Worm (Caenorhabditis elegans) whole organism, L3 larva: ENCODE data around the gene mrps-33.
A peak's percentile ranks its signal among the peaks of the same experiment; 100 is the strongest.

Experiments
- R02D3.7 ChIP-seq: fragments of 150-350 bp; optimal IDR thresholded peaks from 2 replicates; lab custom pipeline; 2014; ENCODE audit warnings: missing biosample characterization, missing genetic modification characterization
- ZK546.5 ChIP-seq: sonication (generic microtip); optimal IDR thresholded peaks from 2 replicates; lab custom pipeline; 2017; ENCODE audit warnings: missing biosample characterization, missing genetic modification characterization
- aly-2 ChIP-seq: fragments of 150-350 bp; optimal IDR thresholded peaks from 2 replicates; lab custom pipeline; 2014; ENCODE audit warnings: missing biosample characterization, missing genetic modification characterization
- ama-1 ChIP-seq: fragments of 150-350 bp; optimal IDR thresholded peaks from 2 replicates; lab custom pipeline; 2018
- ceh-16 ChIP-seq: sonication (generic microtip); optimal IDR thresholded peaks from 2 replicates; lab custom pipeline; 2017; ENCODE audit warnings: missing biosample characterization, missing genetic modification characterization
- ceh-28 ChIP-seq: fragments of 150-350 bp; optimal IDR thresholded peaks from 2 replicates; lab custom pipeline; 2014; ENCODE audit warnings: missing biosample characterization, missing genetic modification reagents, missing genetic modification characterization
- ceh-82 ChIP-seq: fragments of 150-350 bp; optimal IDR thresholded peaks from 2 replicates; lab custom pipeline; 2014; ENCODE audit warnings: missing biosample characterization, missing genetic modification characterization
- ceh-9 ChIP-seq: sonication (generic microtip); optimal IDR thresholded peaks from 2 replicates; lab custom pipeline; 2018; ENCODE audit warnings: missing biosample characterization, missing genetic modification characterization
- daf-12 ChIP-seq: fragments of 150-350 bp; optimal IDR thresholded peaks from 2 replicates; lab custom pipeline; 2014; ENCODE audit warnings: missing biosample characterization, missing genetic modification reagents, missing genetic modification characterization
- egl-5 ChIP-seq: fragments of 150-350 bp; optimal IDR thresholded peaks from 2 replicates; lab custom pipeline; 2017; ENCODE audit warnings: missing biosample characterization, missing genetic modification reagents, missing genetic modification characterization, inconsistent platforms
- elt-1 ChIP-seq: fragments of 150-350 bp; optimal IDR thresholded peaks from 2 replicates; lab custom pipeline; 2014; ENCODE audit warnings: missing biosample characterization, missing genetic modification characterization
- elt-2 ChIP-seq: sonication (generic microtip); optimal IDR thresholded peaks from 2 replicates; lab custom pipeline; 2016; ENCODE audit warnings: missing genetic modification reagents, mild to moderate bottlenecking, missing genetic modification characterization, missing compliant biosample characterization
- eor-1 ChIP-seq, 2 experiments: fragments of 150-350 bp; optimal IDR thresholded peaks; 2 replicates each; lab custom pipeline; 2014 to 2018; ENCODE audit warnings: missing biosample characterization in 2 of 2, missing genetic modification characterization in 2 of 2
- fkh-10 ChIP-seq: sonication (generic microtip); optimal IDR thresholded peaks from 2 replicates; lab custom pipeline; 2017; ENCODE audit warnings: missing biosample characterization, missing genetic modification reagents, missing genetic modification characterization
- fkh-2 ChIP-seq: fragments of 150-350 bp; optimal IDR thresholded peaks from 2 replicates; lab custom pipeline; 2014; ENCODE audit warnings: missing biosample characterization, missing genetic modification reagents, missing genetic modification characterization
- hmg-11 ChIP-seq: sonication (generic microtip); optimal IDR thresholded peaks from 2 replicates; lab custom pipeline; 2016; ENCODE audit warnings: missing genetic modification characterization, missing compliant biosample characterization
- jun-1 ChIP-seq: fragments of 150-350 bp; optimal IDR thresholded peaks from 2 replicates; lab custom pipeline; 2014; ENCODE audit warnings: missing biosample characterization, missing genetic modification reagents, missing genetic modification characterization
- lsy-12 ChIP-seq: sonication (generic microtip); optimal IDR thresholded peaks from 2 replicates; lab custom pipeline; 2016; ENCODE audit warnings: mild to moderate bottlenecking, missing genetic modification characterization, missing compliant biosample characterization
- nfya-1 ChIP-seq: sonication (generic microtip); optimal IDR thresholded peaks from 2 replicates; lab custom pipeline; 2017; ENCODE audit warnings: missing genetic modification characterization, mild to moderate bottlenecking, missing compliant biosample characterization, antibody characterized with exemption, moderate library complexity; ENCODE audit not compliant: insufficient read depth
- nhr-12 ChIP-seq: fragments of 150-350 bp; optimal IDR thresholded peaks from 2 replicates; lab custom pipeline; 2014; ENCODE audit warnings: missing biosample characterization, missing genetic modification characterization
- nhr-23 ChIP-seq: fragments of 150-350 bp; optimal IDR thresholded peaks from 2 replicates; lab custom pipeline; 2014; ENCODE audit warnings: missing biosample characterization, missing genetic modification reagents, missing genetic modification characterization
- nhr-237 ChIP-seq: fragments of 150-350 bp; optimal IDR thresholded peaks from 2 replicates; lab custom pipeline; 2014; ENCODE audit warnings: missing biosample characterization, missing genetic modification characterization
- nhr-43 ChIP-seq: sonication (generic microtip); optimal IDR thresholded peaks from 2 replicates; lab custom pipeline; 2016; ENCODE audit warnings: mild to moderate bottlenecking, missing genetic modification characterization, missing compliant biosample characterization; ENCODE audit not compliant: poor library complexity, severe bottlenecking
- nhr-67 ChIP-seq: fragments of 150-350 bp; optimal IDR thresholded peaks from 2 replicates; lab custom pipeline; 2014; ENCODE audit warnings: missing biosample characterization, missing genetic modification characterization
- nhr-76 ChIP-seq: fragments of 150-350 bp; sonication (generic microtip); optimal IDR thresholded peaks from 5 replicates; lab custom pipeline; 2014; ENCODE audit warnings: missing biosample characterization, missing genetic modification characterization
- nhr-77 ChIP-seq: fragments of 150-350 bp; optimal IDR thresholded peaks from 2 replicates; lab custom pipeline; 2014; ENCODE audit warnings: missing biosample characterization, missing genetic modification characterization
- pha-4 ChIP-seq: fragments of 150-350 bp; optimal IDR thresholded peaks from 2 replicates; lab custom pipeline; 2014; ENCODE audit warnings: missing biosample characterization, missing genetic modification reagents, missing genetic modification characterization
- pqm-1 ChIP-seq: fragments of 150-350 bp; optimal IDR thresholded peaks from 2 replicates; lab custom pipeline; 2017; ENCODE audit warnings: missing biosample characterization, missing genetic modification characterization, inconsistent platforms
- tbx-2 ChIP-seq: sonication (generic microtip); optimal IDR thresholded peaks from 2 replicates; lab custom pipeline; 2016; ENCODE audit warnings: mild to moderate bottlenecking, missing genetic modification characterization, missing compliant biosample characterization
- unc-39 ChIP-seq: sonication (generic microtip); optimal IDR thresholded peaks from 4 replicates; lab custom pipeline; 2017; ENCODE audit warnings: missing biosample characterization, missing genetic modification characterization

mrps-33 gene

DNA sequence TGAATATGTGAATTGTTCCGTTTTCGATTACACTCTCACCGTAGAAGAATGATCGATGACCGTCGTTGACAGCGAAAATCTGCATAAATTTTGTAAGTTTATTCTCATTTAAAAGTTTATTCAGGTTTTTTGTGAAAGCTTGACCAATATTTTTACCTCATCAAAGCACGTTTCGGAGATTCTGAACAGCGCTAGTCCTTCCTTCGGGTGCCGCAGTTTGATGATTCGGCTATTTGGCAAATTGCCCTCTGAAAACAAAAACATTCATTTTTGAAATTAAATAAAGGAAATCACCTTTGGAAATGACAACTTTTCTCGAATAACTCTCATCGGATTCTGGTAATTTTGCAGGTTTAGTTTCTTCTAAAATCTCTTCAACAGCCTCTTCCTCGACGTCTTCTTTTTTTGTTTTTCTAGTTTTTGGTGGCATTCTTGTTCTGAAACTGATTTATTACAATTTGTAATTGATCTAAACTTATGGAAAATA, 1.2 kb upstream of the mrps-33 start, which contains the start of gene F21D5.6:
Gene F21D5.6 (minus strand): TSS at position 437 of the 487 bp plus-strand sequence.
- TF ChIP-seq R02D3.7 (tag; lab: Kevin White, UChicago) = no peak
- TF ChIP-seq ama-1 (lab: Kevin White, UChicago) = peak; percentile 0
- peak; percentile 25 for TF ChIP-seq nhr-43 (tag; lab: Kevin White, UChicago)
- TF ChIP-seq hmg-11 (tag; lab: Kevin White, UChicago) = no peak
- no peak for TF ChIP-seq pha-4

DNA sequence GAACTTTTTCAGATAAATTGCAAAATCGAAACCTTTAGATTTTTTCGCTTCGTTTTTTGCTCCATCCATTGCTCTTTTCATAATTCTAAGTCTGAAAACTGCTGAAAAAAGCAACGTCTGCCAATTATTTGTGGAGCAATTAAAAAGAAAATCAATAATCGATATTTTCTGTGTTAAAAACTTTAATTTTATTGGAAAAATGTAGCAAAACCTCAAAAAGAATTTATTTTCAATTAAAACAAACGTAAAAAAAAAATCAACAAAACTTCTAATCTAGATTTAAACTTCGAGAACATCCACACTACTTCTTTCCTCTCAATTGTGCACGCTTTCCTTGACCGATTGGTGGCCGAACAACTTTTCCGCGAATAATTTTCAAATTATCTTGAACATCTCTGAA, 532 bp downstream of the mrps-33 start, which contains the start of gene F21D5.5:
Gene F21D5.5 (minus strand): TSS at position 101 of the 400 bp plus-strand sequence.
- no peak for TF ChIP-seq pha-4
- TF ChIP-seq fkh-10 = no peak
- TF ChIP-seq ceh-82 = no peak
- TF ChIP-seq ceh-28 (tag; lab: Kevin White, UChicago) = no peak
- no peak for TF ChIP-seq eor-1 (tag; optimal IDR thresholded peaks at IDR 0.05; lab: Kevin White, UChicago)
- no peak for TF ChIP-seq egl-5 (tag; lab: Kevin White, UChicago)
- no peak for TF ChIP-seq daf-12 (tag; lab: Kevin White, UChicago)
- TF ChIP-seq jun-1 (tag; lab: Kevin White, UChicago) = no peak
- no peak for TF ChIP-seq fkh-2
- no peak for TF ChIP-seq nhr-76 (tag; lab: Kevin White, UChicago)

DNA sequence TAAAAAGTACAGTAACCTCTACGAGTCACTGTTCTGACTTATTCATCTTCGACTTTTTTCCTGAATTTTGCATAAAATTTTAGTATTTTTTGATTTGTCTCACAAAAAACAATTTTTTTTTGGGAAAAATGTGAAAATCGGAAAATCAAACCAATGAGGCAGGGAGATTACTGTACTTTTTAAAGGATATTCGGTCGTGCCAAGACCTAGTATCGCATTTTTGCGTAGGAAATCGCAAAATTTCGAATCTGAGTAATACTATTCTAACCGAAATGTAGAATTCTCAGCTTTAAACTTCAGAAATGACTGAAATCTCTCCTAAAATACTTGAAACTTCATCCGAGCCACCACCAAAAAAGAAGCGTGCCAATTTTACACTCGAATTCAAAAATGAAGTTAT, 2.0 kb downstream of the mrps-33 start, which contains the start of gene F21D5.4:
Gene F21D5.4 (plus strand): TSS at position 301 of the 400 bp plus-strand sequence.
- no peak for TF ChIP-seq pqm-1 (tag; lab: Kevin White, UChicago)
- TF ChIP-seq, all 47 proteins: peak for 0

DNA sequence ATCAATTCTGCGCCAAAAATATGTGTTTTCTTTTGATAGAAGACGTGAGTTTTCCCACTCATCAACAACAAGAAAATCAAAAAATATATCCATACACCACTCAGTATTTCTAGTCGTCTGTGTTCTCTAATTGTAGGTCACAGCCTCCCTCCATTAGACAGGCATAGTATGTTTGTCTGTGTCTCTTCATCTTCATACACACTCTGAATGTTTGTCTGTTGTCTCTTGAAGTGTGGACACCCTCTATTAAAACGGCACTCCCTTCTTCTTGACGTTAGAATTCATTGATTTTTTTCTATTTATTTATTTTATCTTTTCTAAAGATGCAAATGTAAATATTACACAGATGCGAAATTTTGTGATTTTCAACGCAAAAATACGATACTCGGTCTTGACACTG, 2.5 kb downstream of the mrps-33 start:
- TF ChIP-seq nfya-1 (tag; lab: Kevin White, UChicago) (peak; percentile 35), nhr-23 (tag; lab: Kevin White, UChicago) (peak; percentile 52), pha-4 (peak; percentile 51), ceh-9 (no peak), unc-39 (tag; lab: Kevin White, UChicago) (no peak)

DNA sequence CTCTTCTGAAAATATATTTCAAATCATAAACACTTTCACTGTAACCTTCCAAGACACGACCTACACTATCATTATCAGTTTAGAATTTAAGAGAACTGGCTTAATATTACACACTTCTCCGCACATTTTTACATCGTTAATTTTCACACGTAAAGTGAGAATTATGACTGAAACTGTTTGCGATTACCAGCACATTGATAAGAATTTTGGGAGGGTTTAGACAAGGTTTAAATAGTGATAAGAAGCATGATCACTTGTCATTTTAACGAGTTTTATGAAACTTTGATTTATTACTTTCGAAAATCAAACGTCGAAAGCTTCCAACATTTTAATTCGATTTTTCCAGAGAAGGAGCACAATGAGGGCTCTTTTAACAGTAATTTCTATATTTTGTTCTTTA, 9.4 kb downstream of the mrps-33 start, which contains the start of gene F21D5.3:
Gene F21D5.3 (plus strand): TSS at position 347 of the 400 bp plus-strand sequence.
- TF ChIP-seq pha-4 (peak; percentile 6), R02D3.7 (tag; lab: Kevin White, UChicago) (no peak), pqm-1 (tag; lab: Kevin White, UChicago) (peak; percentile 96), tbx-2 (tag; lab: Kevin White, UChicago) (no peak), nhr-77 (no peak), jun-1 (tag; lab: Kevin White, UChicago) (peak; percentile 16), elt-2 (tag; lab: Kevin White, UChicago) (peak; percentile 94)
- TF ChIP-seq, all 47 proteins: peak for 4

DNA sequence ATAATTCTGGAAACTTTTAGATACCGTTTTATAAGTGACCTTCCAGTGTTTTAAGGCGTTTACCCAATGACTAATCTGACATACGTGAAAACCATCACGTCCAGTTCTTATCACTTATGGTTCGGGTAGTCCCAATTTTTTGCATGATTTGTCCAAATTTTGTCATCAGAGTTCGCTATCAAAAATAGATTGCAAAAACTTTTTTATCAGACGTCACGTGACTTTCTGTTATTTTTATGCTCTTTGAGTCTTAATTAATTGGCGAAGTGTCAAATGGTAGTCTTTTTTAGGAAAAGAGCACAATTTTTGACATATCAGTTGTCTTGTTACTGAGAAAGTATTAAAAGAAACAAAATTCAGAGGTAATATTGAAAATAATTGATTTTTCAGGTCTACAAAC, 10.2 kb downstream of the mrps-33 start:
- TF ChIP-seq pqm-1 (tag; lab: Kevin White, UChicago) (peak; percentile 66), pha-4 (peak; percentile 45), elt-2 (tag; lab: Kevin White, UChicago) (peak; percentile 90), egl-5 (tag; lab: Kevin White, UChicago) (no peak), ceh-16 (tag; lab: Kevin White, UChicago) (no peak)

DNA sequence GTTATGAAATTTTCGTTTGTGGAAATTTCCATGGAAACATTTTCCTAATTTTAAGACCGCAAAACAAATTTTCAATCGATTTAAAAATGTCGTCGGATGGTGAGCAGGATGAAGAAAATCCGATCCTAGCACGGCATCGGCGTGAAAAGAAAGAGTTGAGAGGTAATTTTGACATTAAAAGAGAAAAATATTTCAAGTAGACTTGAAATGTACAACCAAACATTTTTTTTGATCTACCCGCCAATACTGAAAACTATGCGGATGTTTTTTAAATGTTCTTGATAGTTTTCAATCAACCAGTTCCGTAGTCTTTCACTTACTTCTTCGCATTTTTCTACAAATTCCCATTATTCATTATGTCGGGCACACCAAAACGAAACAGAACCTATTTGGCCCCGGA, 11.7 kb downstream of the mrps-33 start, which contains the start of gene otub-3:
Gene otub-3 (plus strand): TSS at position 56 of the 400 bp plus-strand sequence.
- TF ChIP-seq aly-2 (tag; lab: Kevin White, UChicago) = no peak
- no peak for TF ChIP-seq nhr-237
- no peak for TF ChIP-seq elt-1
- no peak for TF ChIP-seq lsy-12 (tag; lab: Kevin White, UChicago)
- no peak for TF ChIP-seq ZK546.5 (tag; lab: Kevin White, UChicago)
- TF ChIP-seq nhr-77 = no peak
- no peak for TF ChIP-seq nhr-12 (tag; lab: Kevin White, UChicago)
- no peak for TF ChIP-seq ceh-82
- no peak for TF ChIP-seq fkh-10
- TF ChIP-seq nhr-67 (tag; lab: Kevin White, UChicago) = no peak
